Worm (Caenorhabditis elegans): Measurements from ENCODE around the gene R13A5.10.

ce11 chrIII:7535347-7535746 is 47.4 kb downstream of the R13A5.10 start:
- TF ChIP-seq ztf-4 (tag; optimal IDR thresholded peaks at IDR 0.05) (no peak), skn-1 (tag; optimal IDR thresholded peaks at IDR 0.05) (no peak), nhr-6 (tag; optimal IDR thresholded peaks at IDR 0.05) (no peak), mdl-1 (tag; optimal IDR thresholded peaks at IDR 0.05) (no peak)
